Fruit fly (Drosophila melanogaster): ENCODE measurements around the gene CG43784.
"Not testable (repeated sequence)": the region's sequence is repeated elsewhere in the genome, so short reads cannot be mapped to it uniquely, and the experiment has no call there.

DNA sequence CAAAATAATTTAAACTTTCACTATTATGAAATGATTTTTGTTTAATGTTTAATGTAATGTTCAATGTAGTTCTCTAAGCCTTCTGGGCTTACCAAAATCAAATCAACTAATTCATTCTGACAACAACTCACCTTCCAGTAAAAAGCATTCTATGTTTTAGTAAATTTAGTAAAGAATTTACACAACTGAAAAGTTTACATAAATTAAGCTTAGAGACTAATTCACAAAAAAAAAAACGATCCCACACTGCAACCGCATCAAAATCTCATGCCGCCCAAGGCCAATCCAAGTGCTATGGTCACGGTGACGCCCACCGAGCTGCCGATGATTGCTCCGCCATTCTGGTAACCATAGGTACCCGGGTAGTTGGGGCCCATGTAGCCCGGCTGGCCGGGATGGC, 19.2 kb downstream of the CG43784 start, which contains the start of gene CG45491:
- not testable (repeated sequence) for TF ChIP-seq Dll (optimal IDR thresholded peaks at IDR 0.05); EcR (GFP tag; optimal IDR thresholded peaks at IDR 0.05); pan (optimal IDR thresholded peaks at IDR 0.05); usp (GFP tag; optimal IDR thresholded peaks at IDR 0.05); psq (optimal IDR thresholded peaks at IDR 0.05)

Data from whole organism.